Worm (Caenorhabditis elegans) whole organism, L4 larva: ENCODE results near the gene Y37E11B.5.
"Not testable (repeated sequence)": the region's sequence is repeated elsewhere in the genome, so short reads cannot be mapped to it uniquely, and the experiment has no call there.

Experiments
- ZK546.5 ChIP-seq, 2 experiments: sonication (generic microtip); optimal IDR thresholded peaks; 2 replicates each; lab custom pipeline; 2017; ENCODE audit warnings: missing biosample characterization in 2 of 2, missing genetic modification characterization in 2 of 2
- ceh-32 ChIP-seq: sonication (generic microtip); optimal IDR thresholded peaks from 2 replicates; lab custom pipeline; 2016; ENCODE audit warnings: mild to moderate bottlenecking, missing genetic modification characterization, missing compliant biosample characterization; ENCODE audit not compliant: poor library complexity
- pha-4 ChIP-seq, 2 experiments: fragments of 150-350 bp in 1 of 2; fragments of 200-800 bp in 1 of 2; sonication (Bioruptor generic) in 1 of 2; IDR thresholded peaks in 1 of 2; optimal IDR thresholded peaks in 1 of 2; 2 replicates each; pipeline versions ENCODE4 v1.3.6 to Lab custom; 2014 to 2022; ENCODE audit warnings: missing genetic modification characterization in 2 of 2, missing genetic modification reagents in 2 of 2, missing biosample characterization in 1 of 2, missing compliant biosample characterization in 1 of 2
- ztf-11 ChIP-seq: fragments of 150-350 bp; optimal IDR thresholded peaks from 2 replicates; lab custom pipeline; 2014; ENCODE audit warnings: missing biosample characterization, missing genetic modification characterization

- not testable (repeated sequence) for TF ChIP-seq ztf-11; ZK546.5 (tag; optimal IDR thresholded peaks at IDR 0.05; lab: Kevin White, UChicago); pha-4 (GFP tag; IDR thresholded peaks at IDR 0.05; lab: Robert Waterston, UW); pha-4 (tag; optimal IDR thresholded peaks at IDR 0.05; lab: Kevin White, UChicago); ceh-32
These were observed 15.5 kb downstream of the Y37E11B.5 start, which contains the start of gene blos-7 for ce11 chrIV:3582806-3583205.
